Fruit fly (Drosophila melanogaster): Measurements from ENCODE around the gene CG34174.

The CG34174 gene

dm6 chr2L:2196590-2197474, 17.2 kb upstream of the CG34174 start (continued):
- TF ChIP-seq B-H2 (GFP tag; optimal IDR thresholded peaks at IDR 0.05) (peak; percentile 53), CG11696 (GFP tag; IDR thresholded peaks at IDR 0.05) (no peak), nom (GFP tag; optimal IDR thresholded peaks at IDR 0.05) (peak; percentile 41), oc (tag; optimal IDR thresholded peaks at IDR 0.05) (no peak), CG12236 (GFP tag; optimal IDR thresholded peaks at IDR 0.05) (no peak), shn (GFP tag; optimal IDR thresholded peaks at IDR 0.05) (no peak), CG42726 (GFP tag; IDR thresholded peaks at IDR 0.05; ENCODE audit: partially characterized antibody) (no peak), run (tag; optimal IDR thresholded peaks at IDR 0.05) (no peak), CG31388 (GFP tag; optimal IDR thresholded peaks at IDR 0.05) (no peak), CG30403 (GFP tag; optimal IDR thresholded peaks at IDR 0.05) (peak; percentile 74), CG3847 (GFP tag; IDR thresholded peaks at IDR 0.05) (no peak), CG3995 (GFP tag; optimal IDR thresholded peaks at IDR 0.05) (peak; percentile 17), dmrt99B (tag; optimal IDR thresholded peaks at IDR 0.05) (peak; percentile 37), Atf6 (GFP tag; IDR thresholded peaks at IDR 0.05) (no peak), HLHmδ (GFP tag; optimal IDR thresholded peaks at IDR 0.05) (peak; percentile 92), Xrp1 (GFP tag; IDR thresholded peaks at IDR 0.05) (no peak), Abd-B (GFP tag; optimal IDR thresholded peaks at IDR 0.05) (no peak), her (GFP tag; optimal IDR thresholded peaks at IDR 0.05) (peak; percentile 75), CG11093 (GFP tag; IDR thresholded peaks at IDR 0.05) (no peak), bigmax (GFP tag; optimal IDR thresholded peaks at IDR 0.05) (no peak), grn (GFP tag; optimal IDR thresholded peaks at IDR 0.05) (no peak), CG10431 (GFP tag; optimal IDR thresholded peaks at IDR 0.05) (peak; percentile 57), CG2199 (GFP tag; IDR thresholded peaks at IDR 0.05) (no peak), Lpt (GFP tag; optimal IDR thresholded peaks at IDR 0.05) (peak; percentile 32), MBD-R2 (GFP tag; IDR thresholded peaks at IDR 0.05) (no peak), sens-2 (GFP tag; IDR thresholded peaks at IDR 0.05) (no peak), sug (tag; optimal IDR thresholded peaks at IDR 0.05) (peak; percentile 88), seq (GFP tag; IDR thresholded peaks at IDR 0.05) (no peak), org-1 (GFP tag; optimal IDR thresholded peaks at IDR 0.05) (peak; percentile 5), da (GFP tag; optimal IDR thresholded peaks at IDR 0.05) (peak; percentile 10), Deaf1 (tag; optimal IDR thresholded peaks at IDR 0.05) (peak; percentile 92), CG18619 (GFP tag; optimal IDR thresholded peaks at IDR 0.05) (peak; percentile 60), CG12104 (GFP tag; optimal IDR thresholded peaks at IDR 0.05) (no peak), CG10147 (GFP tag; optimal IDR thresholded peaks at IDR 0.05) (peak; percentile 26), slp2 (GFP tag; optimal IDR thresholded peaks at IDR 0.05) (no peak), sens (GFP tag) (peak; percentile 86), sr (GFP tag; IDR thresholded peaks at IDR 0.05) (no peak), CG12659 (GFP tag; optimal IDR thresholded peaks at IDR 0.05) (peak; percentile 55), CG7928 (GFP tag; optimal IDR thresholded peaks at IDR 0.05) (peak; percentile 4), ci (GFP tag; IDR thresholded peaks at IDR 0.05) (no peak), CG1647 (GFP tag; optimal IDR thresholded peaks at IDR 0.05) (no peak), ab (GFP tag; optimal IDR thresholded peaks at IDR 0.05) (peak; percentile 61), sob (GFP tag; IDR thresholded peaks at IDR 0.05) (no peak), PHDP (tag; optimal IDR thresholded peaks at IDR 0.05) (peak; percentile 51), CG8359 (GFP tag; optimal IDR thresholded peaks at IDR 0.05; ENCODE audit: borderline replicate concordance) (peak; percentile 13), CG18262 (tag; optimal IDR thresholded peaks at IDR 0.05) (peak; percentile 72), CG3163 (GFP tag; optimal IDR thresholded peaks at IDR 0.05) (peak; percentile 9), CG12942 (GFP tag; optimal IDR thresholded peaks at IDR 0.05) (peak; percentile 8), CG18011 (GFP tag; optimal IDR thresholded peaks at IDR 0.05) (no peak), Stat92E (GFP tag; optimal IDR thresholded peaks at IDR 0.05) (peak in 1 of 3 experiments; percentile 97)

Measured in whole organism, embryonic.